Worm (Caenorhabditis elegans) whole organism, L2 larva: ENCODE data around the gene srg-57.

Source experiments
- egl-27 ChIP-seq: sonication (generic microtip); optimal IDR thresholded peaks from 3 replicates; lab custom pipeline; 2017; ENCODE audit warnings: missing biosample characterization, missing genetic modification reagents, missing genetic modification characterization
- mab-5 ChIP-seq: fragments of 150-350 bp; optimal IDR thresholded peaks from 2 replicates; lab custom pipeline; 2014; ENCODE audit warnings: missing biosample characterization, missing genetic modification characterization
- nhr-237 ChIP-seq: fragments of 150-350 bp; optimal IDR thresholded peaks from 2 replicates; lab custom pipeline; 2014; ENCODE audit warnings: missing biosample characterization, missing genetic modification characterization
- sma-3 ChIP-seq: sonication (generic microtip); optimal IDR thresholded peaks from 2 replicates; lab custom pipeline; 2016; ENCODE audit warnings: missing genetic modification reagents, missing genetic modification characterization, missing compliant biosample characterization

DNA sequence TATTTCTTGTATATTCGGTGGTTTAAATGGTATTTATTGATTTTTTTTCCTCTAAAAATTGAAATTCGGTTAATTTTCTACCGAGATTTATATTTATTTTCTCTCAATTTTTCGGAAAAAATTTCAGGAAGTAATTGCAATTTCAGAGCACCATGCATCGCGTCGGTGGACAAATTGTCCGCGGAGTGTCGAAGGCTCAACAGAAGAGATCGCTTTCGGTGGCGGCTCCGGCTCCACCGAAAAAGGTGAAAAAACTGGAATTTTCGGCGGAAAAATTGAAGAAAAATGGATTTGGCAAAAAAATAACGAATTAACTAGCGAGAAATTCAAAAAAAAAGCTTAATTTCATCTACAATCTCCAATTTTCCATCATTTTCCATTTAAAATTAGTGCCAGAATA lies 35.4 kb downstream of the srg-57 start, which contains the start of gene nuo-5:
- TF ChIP-seq egl-27 (tag; lab: Kevin White, UChicago) (no peak), nhr-237 (tag; lab: Kevin White, UChicago) (no peak), sma-3 (no peak), mab-5 (no peak)
